Fruit fly (Drosophila melanogaster) S2 (cell line): ENCODE measurements around the gene Dph5.

Experiments
- CG8478 ChIP-seq: fragments of >200 bp; optimal IDR thresholded peaks from 2 replicates; lab custom pipeline; 2018
- CTCF ChIP-seq, 2 experiments: fragments of >200 bp; optimal IDR thresholded peaks; 2 replicates each; lab custom pipeline; 2018

Gene Dph5

dm6 chr3R:22582981-22583380 lies at the start of gene Dph5:
Dph5 (minus strand) TSS chr3R:22583225.
- TF ChIP-seq CG8478 (lab: Kevin White, UChicago) (no peak), CTCF (optimal IDR thresholded peaks at IDR 0.05; lab: Kevin White, UChicago) (peak in 1 of 2 experiments; percentile 26)

DNA sequence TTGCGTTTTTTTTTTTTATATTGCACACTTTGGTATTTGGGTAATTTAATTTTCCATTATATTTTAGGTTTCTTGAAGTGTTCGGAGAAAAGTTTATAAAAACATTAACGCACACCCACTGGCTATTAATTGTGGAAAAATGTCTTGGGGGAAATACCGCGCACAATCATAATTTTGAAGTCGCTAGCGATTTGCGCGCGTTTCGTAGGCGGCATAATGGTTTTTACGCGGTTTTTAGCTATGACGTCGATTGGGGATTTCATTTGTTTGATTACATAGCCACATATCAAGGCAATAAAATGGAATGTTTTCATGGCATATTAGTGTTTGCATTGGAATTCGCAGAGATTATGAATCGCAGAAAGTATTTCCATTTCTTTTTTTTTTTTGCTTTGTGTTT lies 49.2 kb upstream of the Dph5 start:
- no peak for TF ChIP-seq CG8478 (lab: Kevin White, UChicago)
- no peak for TF ChIP-seq CTCF (optimal IDR thresholded peaks at IDR 0.05; lab: Kevin White, UChicago)

dm6 chr3R:22631156-22631555 lies 48.1 kb upstream of the Dph5 start:
- TF ChIP-seq CG8478 (lab: Kevin White, UChicago), result no peak
- no peak for TF ChIP-seq CTCF (optimal IDR thresholded peaks at IDR 0.05; lab: Kevin White, UChicago)

- TF ChIP-seq CG8478 (lab: Kevin White, UChicago), result no peak
- TF ChIP-seq CTCF (optimal IDR thresholded peaks at IDR 0.05; lab: Kevin White, UChicago), result no peak
These were observed 46.1 kb upstream of the Dph5 start for dm6 chr3R:22629174-22629573.

DNA sequence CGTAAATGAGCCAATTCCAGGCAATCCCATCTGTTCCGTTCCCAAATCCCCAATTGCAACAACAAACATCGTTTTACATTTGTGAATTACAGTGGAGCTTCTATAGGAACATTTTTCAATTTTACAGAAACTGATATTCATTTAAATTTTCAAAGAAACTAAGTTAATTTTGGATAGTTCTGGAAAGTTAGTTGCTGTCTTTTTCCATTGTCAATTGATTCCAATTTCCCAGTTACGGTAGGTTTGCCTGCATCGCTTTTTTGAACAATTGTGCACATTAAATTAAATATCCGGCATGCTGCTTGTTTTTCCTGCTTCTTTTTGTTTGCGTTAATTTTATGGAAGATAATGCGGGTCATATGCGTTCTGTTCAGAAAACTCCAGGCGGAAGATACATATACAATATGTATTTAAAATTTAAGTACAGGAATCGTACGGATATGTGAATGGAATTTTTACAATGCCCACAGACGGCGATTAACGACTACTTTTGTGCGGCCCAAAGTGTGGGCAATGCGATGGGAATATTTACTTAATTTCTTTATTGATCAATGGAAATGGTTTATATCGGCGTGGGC lies 45.0 kb upstream of the Dph5 start:
- TF ChIP-seq CTCF (optimal IDR thresholded peaks at IDR 0.05; lab: Kevin White, UChicago) (no peak), CG8478 (lab: Kevin White, UChicago) (no peak)

DNA sequence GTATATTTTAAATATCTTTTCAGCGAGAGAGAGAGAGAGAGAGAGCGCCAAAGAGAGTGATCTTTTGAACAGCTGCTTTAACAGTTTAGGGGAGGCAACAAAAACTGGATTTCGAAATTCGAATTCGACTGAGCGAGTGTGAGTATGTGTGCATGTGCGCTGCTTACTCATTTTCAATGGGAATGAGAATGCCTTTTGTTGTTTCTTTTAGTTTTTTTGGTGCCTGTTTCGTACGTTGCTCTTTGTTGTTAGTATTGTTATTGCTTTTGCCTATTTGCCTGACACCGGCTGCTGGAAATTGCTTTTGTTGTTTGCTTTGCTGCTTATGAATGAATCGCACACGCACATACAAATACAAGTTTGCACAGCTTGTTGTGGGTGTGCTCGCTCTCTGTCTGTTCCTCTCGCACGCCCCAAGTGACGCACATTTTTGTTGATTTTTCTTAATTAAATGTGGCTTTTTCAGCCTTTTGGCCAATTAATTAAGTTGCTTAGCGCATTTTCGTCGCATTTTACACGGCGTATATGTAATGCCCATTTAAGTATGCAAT lies 43.9 kb upstream of the Dph5 start:
- no peak for TF ChIP-seq CG8478 (lab: Kevin White, UChicago)
- TF ChIP-seq CTCF (optimal IDR thresholded peaks at IDR 0.05; lab: Kevin White, UChicago), result no peak

- TF ChIP-seq CTCF (optimal IDR thresholded peaks at IDR 0.05; lab: Kevin White, UChicago), result no peak
- no peak for TF ChIP-seq CG8478 (lab: Kevin White, UChicago)
These were observed 43.3 kb upstream of the Dph5 start for dm6 chr3R:22626334-22626688.

- TF ChIP-seq CTCF (optimal IDR thresholded peaks at IDR 0.05; lab: Kevin White, UChicago) (no peak), CG8478 (lab: Kevin White, UChicago) (no peak)
These were observed 42.7 kb upstream of the Dph5 start for dm6 chr3R:22625514-22626333.

dm6 chr3R:22624737-22625136 lies 41.7 kb upstream of the Dph5 start:
- TF ChIP-seq CG8478 (lab: Kevin White, UChicago), result no peak
- no peak for TF ChIP-seq CTCF (optimal IDR thresholded peaks at IDR 0.05; lab: Kevin White, UChicago)

DNA sequence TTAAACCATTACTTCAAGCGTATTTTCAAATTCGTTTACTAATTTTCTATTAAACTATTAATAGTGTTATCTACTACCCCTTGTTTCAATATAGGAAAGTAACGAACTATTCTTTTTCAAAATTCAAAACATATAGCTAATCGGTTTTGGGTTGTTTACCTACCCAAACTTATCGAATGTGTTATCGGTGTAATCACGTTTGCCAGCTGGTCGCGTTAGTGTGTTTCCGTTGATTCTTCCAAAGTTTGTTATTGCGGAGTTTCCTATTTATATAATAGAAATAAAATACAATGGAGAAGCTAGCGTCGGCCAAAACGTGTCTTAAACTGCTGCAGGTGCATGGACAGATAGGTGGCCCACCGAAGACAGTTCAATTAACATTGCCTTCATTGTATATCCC lies 35.3 kb upstream of the Dph5 start, which contains the start of gene mRpL45:
TSS of gene mRpL45 (plus strand) at position 213 of the 400 bp plus-strand sequence.
- TF ChIP-seq CG8478 (lab: Kevin White, UChicago), result no peak
- no peak for TF ChIP-seq CTCF (optimal IDR thresholded peaks at IDR 0.05; lab: Kevin White, UChicago)

dm6 chr3R:22616211-22616610 lies 33.2 kb upstream of the Dph5 start, which contains the start of gene CG31161:
CG31161 (plus strand) TSS chr3R:22616511.
- TF ChIP-seq CTCF (optimal IDR thresholded peaks at IDR 0.05; lab: Kevin White, UChicago), result no peak
- no peak for TF ChIP-seq CG8478 (lab: Kevin White, UChicago)

DNA sequence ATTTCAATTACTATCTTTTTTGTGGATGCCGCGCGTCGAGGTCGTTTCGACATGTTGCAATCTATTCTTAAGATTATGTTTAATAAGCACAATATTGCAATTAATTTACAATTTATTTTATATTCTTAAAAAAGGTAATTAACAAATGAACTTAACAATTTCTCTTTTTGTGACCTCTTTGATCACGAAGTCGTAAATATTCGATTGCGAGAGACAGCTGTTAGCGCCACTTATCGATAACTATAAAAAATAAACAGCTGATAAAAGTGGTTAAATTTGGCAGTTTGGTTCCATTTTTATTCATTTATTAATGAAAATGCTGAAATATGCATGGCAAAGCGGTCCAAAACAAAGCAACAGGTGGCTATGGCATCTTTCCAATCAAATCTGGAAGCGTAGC lies 30.4 kb upstream of the Dph5 start, which contains the start of the genes CG31156 and mRRF2:
TSS of gene CG31156 (minus strand) at position 209 of the 400 bp plus-strand sequence.
TSS of gene mRRF2 (plus strand) at position 239 of the 400 bp plus-strand sequence.
- TF ChIP-seq CG8478 (lab: Kevin White, UChicago) (no peak), CTCF (optimal IDR thresholded peaks at IDR 0.05; lab: Kevin White, UChicago) (no peak)

dm6 chr3R:22609185-22609584 lies 26.2 kb upstream of the Dph5 start, which contains the start of gene CG13843:
CG13843 (plus strand) TSS chr3R:22609485.
- TF ChIP-seq CG8478 (lab: Kevin White, UChicago) (no peak), CTCF (optimal IDR thresholded peaks at IDR 0.05; lab: Kevin White, UChicago) (no peak)

DNA sequence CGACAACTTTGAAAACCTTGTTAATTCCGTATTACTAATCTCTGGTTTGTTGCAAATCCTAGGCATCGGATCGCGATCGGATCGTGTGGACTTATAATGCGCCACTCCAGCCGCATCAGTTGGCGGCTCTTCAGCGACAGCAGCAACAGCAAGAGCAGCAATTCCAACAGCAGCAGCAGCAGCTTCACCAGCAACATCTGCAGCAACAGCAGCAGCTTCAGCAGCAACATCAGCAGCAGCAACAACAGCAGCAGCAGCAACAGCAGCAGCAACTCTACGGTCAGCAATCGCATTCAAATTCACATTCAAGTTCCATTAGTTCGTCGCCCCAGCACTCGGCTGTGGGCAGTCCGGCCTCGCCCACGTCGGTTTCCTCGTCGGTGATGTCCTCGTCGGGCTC lies 19.8 kb upstream of the Dph5 start:
- TF ChIP-seq CG8478 (lab: Kevin White, UChicago) (no peak), CTCF (optimal IDR thresholded peaks at IDR 0.05; lab: Kevin White, UChicago) (no peak)

- TF ChIP-seq CTCF (optimal IDR thresholded peaks at IDR 0.05; lab: Kevin White, UChicago) (no peak), CG8478 (lab: Kevin White, UChicago) (no peak)
These were observed 15.7 kb upstream of the Dph5 start for dm6 chr3R:22598759-22599158.
